Worm (Caenorhabditis elegans): ENCODE results near the gene C07B5.6.

- TF ChIP-seq W03F9.2 (tag; optimal IDR thresholded peaks at IDR 0.05) (no peak), him-1 (tag; optimal IDR thresholded peaks at IDR 0.05) (no peak)
Measured at ce11 chrX:9499355-9499754, 19.5 kb upstream of the C07B5.6 start.
